Worm (Caenorhabditis elegans) whole organism, late embryonic: Measurements from ENCODE around the gene T02D1.4.

Source experiments
- C08G9.2 ChIP-seq: sonication (generic microtip); optimal IDR thresholded peaks from 2 replicates; lab custom pipeline; 2016; ENCODE audit warnings: mild to moderate bottlenecking, missing genetic modification characterization, moderate library complexity, missing compliant biosample characterization
- C38D4.7 ChIP-seq: fragments of 200-800 bp; sonication (Bioruptor generic); optimal IDR thresholded peaks from 2 replicates; lab custom pipeline; 2018; ENCODE audit warnings: mild to moderate bottlenecking, missing genetic modification characterization, moderate library complexity, missing compliant biosample characterization
- K09A11.1 ChIP-seq: sonication (generic microtip); optimal IDR thresholded peaks from 2 replicates; lab custom pipeline; 2017; ENCODE audit warnings: antibody characterized with exemption, mild to moderate bottlenecking, missing genetic modification characterization, missing compliant biosample characterization; ENCODE audit not compliant: insufficient read depth
- Y22D7AL.16 ChIP-seq: sonication (generic microtip); optimal IDR thresholded peaks from 2 replicates; lab custom pipeline; 2016; ENCODE audit warnings: missing genetic modification characterization, missing compliant biosample characterization
- ahr-1 ChIP-seq: sonication (generic microtip); optimal IDR thresholded peaks from 2 replicates; lab custom pipeline; 2016; ENCODE audit warnings: missing genetic modification characterization, missing compliant biosample characterization
- ama-1 ChIP-seq: fragments of 150-350 bp; optimal IDR thresholded peaks from 2 replicates; lab custom pipeline; 2014
- ceh-14 ChIP-seq: sonication (generic microtip); optimal IDR thresholded peaks from 2 replicates; lab custom pipeline; 2016; ENCODE audit warnings: missing genotype, missing genetic modification characterization, missing compliant biosample characterization
- ceh-18 ChIP-seq: sonication (generic microtip); optimal IDR thresholded peaks from 2 replicates; lab custom pipeline; 2016; ENCODE audit warnings: missing genetic modification characterization, missing compliant biosample characterization
- ceh-19 ChIP-seq: fragments of 200-800 bp; sonication (Bioruptor generic); optimal IDR thresholded peaks from 2 replicates; lab custom pipeline; 2018; ENCODE audit warnings: mild to moderate bottlenecking, missing genetic modification characterization, missing compliant biosample characterization
- ceh-2 ChIP-seq: sonication (generic microtip); optimal IDR thresholded peaks from 2 replicates; lab custom pipeline; 2016; ENCODE audit warnings: missing genotype, missing genetic modification characterization, missing compliant biosample characterization
- ceh-24 ChIP-seq: sonication (generic microtip); optimal IDR thresholded peaks from 2 replicates; lab custom pipeline; 2016; ENCODE audit warnings: mild to moderate bottlenecking, missing genetic modification characterization, missing compliant biosample characterization
- ceh-30 ChIP-seq: fragments of 150-350 bp; optimal IDR thresholded peaks from 2 replicates; lab custom pipeline; 2014; ENCODE audit warnings: missing biosample characterization, missing genetic modification characterization
- ceh-31 ChIP-seq: sonication (generic microtip); optimal IDR thresholded peaks from 2 replicates; lab custom pipeline; 2016; ENCODE audit warnings: missing genetic modification characterization, missing compliant biosample characterization
- ceh-34 ChIP-seq: sonication (generic microtip); optimal IDR thresholded peaks from 2 replicates; lab custom pipeline; 2016; ENCODE audit warnings: mild to moderate bottlenecking, missing genetic modification characterization, missing compliant biosample characterization
- ceh-45 ChIP-seq: fragments of 200-800 bp; sonication (Bioruptor generic); IDR thresholded peaks from 2 replicates; pipeline ENCODE4 v1.3.6; 2022; ENCODE audit warnings: missing genetic modification reagents, missing genetic modification characterization, missing compliant biosample characterization
- ceh-9 ChIP-seq: sonication (generic microtip); optimal IDR thresholded peaks from 2 replicates; lab custom pipeline; 2016; ENCODE audit warnings: mild to moderate bottlenecking, missing genetic modification characterization, inconsistent platforms, missing compliant biosample characterization
- che-1 ChIP-seq: sonication (generic microtip); optimal IDR thresholded peaks from 2 replicates; lab custom pipeline; 2016; ENCODE audit warnings: mild to moderate bottlenecking, missing genetic modification characterization, missing compliant biosample characterization
- dmd-4 ChIP-seq: sonication (generic microtip); optimal IDR thresholded peaks from 2 replicates; lab custom pipeline; 2016; ENCODE audit warnings: borderline replicate concordance, missing genetic modification characterization, missing compliant biosample characterization
- dve-1 ChIP-seq: sonication (generic microtip); optimal IDR thresholded peaks from 2 replicates; lab custom pipeline; 2017; ENCODE audit warnings: antibody characterized with exemption, mild to moderate bottlenecking, missing genetic modification characterization, missing compliant biosample characterization
- elt-4 ChIP-seq: sonication (generic microtip); optimal IDR thresholded peaks from 2 replicates; lab custom pipeline; 2016; ENCODE audit warnings: missing genetic modification characterization, missing compliant biosample characterization
- eyg-1 ChIP-seq: sonication (generic microtip); optimal IDR thresholded peaks from 2 replicates; lab custom pipeline; 2016; ENCODE audit warnings: missing genotype, missing genetic modification characterization, missing compliant biosample characterization
- fkh-10 ChIP-seq: fragments of 150-350 bp; optimal IDR thresholded peaks from 2 replicates; lab custom pipeline; 2014; ENCODE audit warnings: missing biosample characterization, missing genetic modification reagents, missing genetic modification characterization
- gmeb-2 ChIP-seq: sonication (generic microtip); optimal IDR thresholded peaks from 2 replicates; lab custom pipeline; 2016; ENCODE audit warnings: missing genetic modification characterization, inconsistent platforms, missing compliant biosample characterization
- hlh-15 ChIP-seq: sonication (generic microtip); optimal IDR thresholded peaks from 2 replicates; lab custom pipeline; 2016; ENCODE audit warnings: missing genetic modification characterization, missing compliant biosample characterization
- hlh-30 ChIP-seq: sonication (generic microtip); optimal IDR thresholded peaks from 2 replicates; lab custom pipeline; 2017; ENCODE audit warnings: antibody characterized with exemption, missing genetic modification characterization, missing compliant biosample characterization; ENCODE audit not compliant: insufficient read depth
- hlh-8 ChIP-seq: sonication (generic microtip); optimal IDR thresholded peaks from 2 replicates; lab custom pipeline; 2016; ENCODE audit warnings: missing genotype, missing genetic modification characterization, missing compliant biosample characterization
- lim-6 ChIP-seq: sonication (generic microtip); optimal IDR thresholded peaks from 2 replicates; lab custom pipeline; 2016; ENCODE audit warnings: missing genetic modification characterization, missing compliant biosample characterization
- nfya-1 ChIP-seq: sonication (generic microtip); optimal IDR thresholded peaks from 2 replicates; lab custom pipeline; 2017; ENCODE audit warnings: missing genetic modification characterization, mild to moderate bottlenecking, missing compliant biosample characterization, antibody characterized with exemption, moderate library complexity
- nhr-11 ChIP-seq: fragments of 150-350 bp; optimal IDR thresholded peaks from 2 replicates; lab custom pipeline; 2014; ENCODE audit warnings: missing biosample characterization, missing genetic modification characterization
- nhr-232 ChIP-seq: sonication (generic microtip); optimal IDR thresholded peaks from 2 replicates; lab custom pipeline; 2016; ENCODE audit warnings: missing genetic modification characterization, missing compliant biosample characterization
- odd-2 ChIP-seq: sonication (generic microtip); optimal IDR thresholded peaks from 2 replicates; lab custom pipeline; 2017; ENCODE audit warnings: antibody characterized with exemption, mild to moderate bottlenecking, missing genetic modification characterization, missing compliant biosample characterization
- pag-3 ChIP-seq: sonication (generic microtip); optimal IDR thresholded peaks from 2 replicates; lab custom pipeline; 2016; ENCODE audit warnings: missing compliant biosample characterization, missing genetic modification characterization, borderline replicate concordance
- pat-9 ChIP-seq: fragments of 200-800 bp; sonication (Bioruptor generic); optimal IDR thresholded peaks from 2 replicates; lab custom pipeline; 2018; ENCODE audit warnings: mild to moderate bottlenecking, missing genetic modification characterization, moderate library complexity, missing compliant biosample characterization
- pax-1 ChIP-seq: fragments of 150-350 bp; optimal IDR thresholded peaks from 2 replicates; lab custom pipeline; 2014; ENCODE audit warnings: missing biosample characterization, missing genetic modification characterization
- pha-2 ChIP-seq: sonication (generic microtip); optimal IDR thresholded peaks from 2 replicates; lab custom pipeline; 2017; ENCODE audit warnings: mild to moderate bottlenecking, missing genetic modification characterization, missing compliant biosample characterization
- pha-4 ChIP-seq: fragments of 150-350 bp; optimal IDR thresholded peaks from 2 replicates; lab custom pipeline; 2018; ENCODE audit warnings: missing biosample characterization, missing genetic modification reagents, missing genetic modification characterization
- pqm-1 ChIP-seq: sonication (generic microtip); optimal IDR thresholded peaks from 2 replicates; lab custom pipeline; 2016; ENCODE audit warnings: missing genetic modification characterization, missing compliant biosample characterization
- pros-1 ChIP-seq: fragments of 150-350 bp; optimal IDR thresholded peaks from 2 replicates; lab custom pipeline; 2014; ENCODE audit warnings: missing biosample characterization, missing genetic modification reagents, missing genetic modification characterization
- ref-2 ChIP-seq: sonication (generic microtip); optimal IDR thresholded peaks from 2 replicates; lab custom pipeline; 2016; ENCODE audit warnings: missing genetic modification characterization, missing compliant biosample characterization
- sdc-2 ChIP-seq: sonication (generic microtip); optimal IDR thresholded peaks from 2 replicates; lab custom pipeline; 2016; ENCODE audit warnings: missing genotype, missing genetic modification characterization, missing compliant biosample characterization
- sox-2 ChIP-seq: fragments of 200-800 bp; sonication (Bioruptor generic); IDR thresholded peaks from 2 replicates; pipeline ENCODE4 v1.3.6; 2022; ENCODE audit warnings: missing genetic modification reagents, missing genetic modification characterization, missing compliant biosample characterization
- syd-9 ChIP-seq: sonication (generic microtip); optimal IDR thresholded peaks from 2 replicates; lab custom pipeline; 2016; ENCODE audit warnings: mild to moderate bottlenecking, missing genetic modification characterization, moderate library complexity, missing compliant biosample characterization
- tbx-7 ChIP-seq: sonication (generic microtip); optimal IDR thresholded peaks from 2 replicates; lab custom pipeline; 2016; ENCODE audit warnings: missing genotype, missing genetic modification characterization, missing compliant biosample characterization
- zip-5 ChIP-seq: sonication (generic microtip); optimal IDR thresholded peaks from 2 replicates; lab custom pipeline; 2016; ENCODE audit warnings: missing genetic modification characterization, missing compliant biosample characterization
- ztf-16 ChIP-seq: sonication (generic microtip); optimal IDR thresholded peaks from 2 replicates; lab custom pipeline; 2017; ENCODE audit warnings: missing genetic modification characterization, missing compliant biosample characterization

The T02D1.4 gene

ce11 chrIV:17371469-17371868, 28.1 kb upstream of the T02D1.4 start, which contains the start of gene C30H6.5:
Gene C30H6.5 (plus strand): TSS chrIV:17371769.
- TF ChIP-seq gmeb-2: no peak
- TF ChIP-seq ceh-30 (tag; lab: Kevin White, UChicago): no peak
- TF ChIP-seq ceh-19 (GFP tag; lab: Kevin White, UChicago): no peak
- TF ChIP-seq Y22D7AL.16 (tag; lab: Kevin White, UChicago): no peak
- no peak for TF ChIP-seq nhr-11 (tag; lab: Kevin White, UChicago)
- TF ChIP-seq C08G9.2: no peak
- no peak for TF ChIP-seq elt-4 (tag; lab: Kevin White, UChicago)
- TF ChIP-seq ztf-16 (tag; lab: Kevin White, UChicago): no peak
- TF ChIP-seq C38D4.7 (GFP tag; lab: Kevin White, UChicago): no peak
- TF ChIP-seq sox-2: no peak
- no peak for TF ChIP-seq che-1 (tag; lab: Kevin White, UChicago)
- no peak for TF ChIP-seq ceh-34 (tag; lab: Kevin White, UChicago)
- TF ChIP-seq hlh-30 (tag; lab: Kevin White, UChicago): no peak

DNA sequence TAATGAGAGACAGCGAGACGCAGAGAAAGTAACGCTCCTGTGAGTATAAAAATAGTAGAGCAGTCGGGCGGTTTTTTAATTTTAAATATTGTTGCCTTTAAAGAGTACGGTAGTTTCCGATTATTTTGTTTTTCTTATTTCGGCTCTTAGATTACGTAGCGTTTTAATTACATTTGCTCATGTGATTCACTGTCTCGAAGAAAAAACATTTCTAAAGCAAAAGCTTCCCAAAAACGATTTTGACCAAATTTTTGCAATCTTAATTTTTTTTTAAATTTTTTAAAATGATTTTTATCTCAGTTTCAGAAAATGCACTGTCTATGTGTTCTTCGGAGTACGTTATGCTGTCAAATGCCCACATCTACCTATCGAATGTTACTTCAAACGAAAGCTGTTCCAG, 23.4 kb upstream of the T02D1.4 start, which contains the start of gene haf-1:
Gene haf-1, plus strand, starts transcription at position 301 of the 400 bp plus-strand sequence.
- no peak for TF ChIP-seq pros-1 (tag; lab: Kevin White, UChicago)
- no peak for TF ChIP-seq ceh-34 (tag; lab: Kevin White, UChicago)
- TF ChIP-seq pat-9 (tag; lab: Kevin White, UChicago): no peak
- TF ChIP-seq nfya-1 (tag; lab: Kevin White, UChicago): no peak
- no peak for TF ChIP-seq fkh-10 (GFP tag; lab: Kevin White, UChicago)
- no peak for TF ChIP-seq pag-3 (tag; lab: Kevin White, UChicago)
- TF ChIP-seq ceh-2 (tag; lab: Kevin White, UChicago): no peak
- no peak for TF ChIP-seq syd-9 (tag; lab: Kevin White, UChicago)
- TF ChIP-seq ceh-9 (tag; lab: Kevin White, UChicago): no peak
- TF ChIP-seq odd-2 (tag; lab: Kevin White, UChicago): no peak
- TF ChIP-seq zip-5 (tag; lab: Kevin White, UChicago): no peak
- TF ChIP-seq ref-2 (tag; lab: Kevin White, UChicago): no peak
- TF ChIP-seq hlh-8 (tag; lab: Kevin White, UChicago): no peak
- no peak for TF ChIP-seq hlh-15 (tag; lab: Kevin White, UChicago)
- no peak for TF ChIP-seq lim-6 (tag; lab: Kevin White, UChicago)
- no peak for TF ChIP-seq ahr-1 (tag; lab: Kevin White, UChicago)
- no peak for TF ChIP-seq C38D4.7 (GFP tag; lab: Kevin White, UChicago)
- no peak for TF ChIP-seq eyg-1 (tag; lab: Kevin White, UChicago)

ce11 chrIV:17380061-17380680, 19.4 kb upstream of the T02D1.4 start, which contains the start of the genes C30H6.9 and dlat-2:
Gene C30H6.9 (minus strand): TSS chrIV:17380170.
Gene dlat-2 (plus strand): TSS chrIV:17380626.
- TF ChIP-seq pqm-1 (no peak), tbx-7 (tag; lab: Kevin White, UChicago) (no peak), ama-1 (no peak), ceh-31 (peak; percentile 31), hlh-15 (tag; lab: Kevin White, UChicago) (no peak)

ce11 chrIV:17382029-17382428, 17.5 kb upstream of the T02D1.4 start, which contains the start of gene C30H6.8:
Gene C30H6.8 (plus strand): TSS chrIV:17382329.
- TF ChIP-seq pha-4 (tag; lab: Kevin White, UChicago) (no peak), pha-2 (tag; lab: Kevin White, UChicago) (no peak), pax-1 (tag; lab: Kevin White, UChicago) (no peak), pros-1 (tag; lab: Kevin White, UChicago) (no peak), hlh-15 (tag; lab: Kevin White, UChicago) (no peak), sox-2 (no peak), K09A11.1 (tag; lab: Kevin White, UChicago) (no peak), ceh-45 (GFP tag; lab: Robert Waterston, UW) (no peak), ceh-24 (tag; lab: Kevin White, UChicago) (no peak), dve-1 (tag; lab: Kevin White, UChicago) (no peak), ceh-18 (tag; lab: Kevin White, UChicago) (no peak), sdc-2 (tag; lab: Kevin White, UChicago) (no peak), dmd-4 (no peak), hlh-30 (tag; lab: Kevin White, UChicago) (no peak), nhr-232 (tag; lab: Kevin White, UChicago) (no peak), ceh-14 (tag; lab: Kevin White, UChicago) (no peak), pat-9 (tag; lab: Kevin White, UChicago) (no peak)
- TF ChIP-seq, all 69 proteins: peak for 0
